Fruit fly (Drosophila melanogaster): ENCODE measurements around the gene Irk3.
A peak's percentile ranks its signal among the peaks of the same experiment; 100 is the strongest.

Gene Irk3

DNA sequence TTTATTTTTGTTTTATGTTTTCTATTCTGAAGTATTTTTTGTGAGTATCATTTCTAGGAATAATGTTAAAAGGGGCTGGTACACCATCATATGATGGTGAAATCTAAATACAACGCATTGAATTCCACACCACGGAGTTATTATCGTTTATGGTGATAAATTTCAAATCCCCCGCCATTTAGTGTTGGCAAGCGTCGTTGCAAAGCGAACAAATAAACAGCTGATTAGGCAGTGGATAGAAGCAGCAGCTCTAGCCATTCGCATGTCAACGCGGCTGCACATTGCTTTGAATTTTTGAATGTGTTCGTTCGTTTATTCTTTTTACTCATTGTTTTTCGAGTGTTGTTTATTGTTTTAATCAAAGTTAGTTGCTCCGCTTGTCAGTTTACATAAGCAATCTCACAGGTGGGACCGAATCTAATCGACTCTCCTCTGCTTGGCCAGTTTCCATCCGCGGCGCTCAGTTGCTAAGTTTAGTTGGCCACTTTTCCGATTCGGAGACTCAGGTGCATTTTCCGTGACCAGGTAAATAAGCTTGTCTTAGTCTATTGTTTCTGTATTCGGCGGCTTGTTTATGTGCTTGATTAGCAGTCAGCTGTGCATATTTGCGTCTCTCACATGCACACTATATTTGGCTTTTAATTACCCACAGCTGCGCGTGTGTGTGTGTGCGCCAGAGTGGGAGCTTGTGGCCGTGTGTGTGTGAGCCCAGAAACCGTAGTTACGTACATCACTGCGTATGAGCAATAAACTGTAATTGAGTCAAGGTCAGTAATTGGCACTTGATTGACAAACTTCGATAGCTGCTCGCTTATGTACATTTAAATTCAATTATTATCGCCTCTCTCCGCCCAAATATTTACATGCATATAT, 36.4 kb downstream of the Irk3 start, which contains the start of the genes Mst36Fa and CG31751 (continued):
- peak; percentile 45 for TF ChIP-seq CG2712 (tag; optimal IDR thresholded peaks at IDR 0.05)
- peak; percentile 33 for TF ChIP-seq ems (GFP tag; optimal IDR thresholded peaks at IDR 0.05)
- TF ChIP-seq Sin3A (optimal IDR thresholded peaks at IDR 0.05), result peak; percentile 43
- TF ChIP-seq fd102C (GFP tag; optimal IDR thresholded peaks at IDR 0.05), result no peak
- peak; percentile 68 for TF ChIP-seq Mad (GFP tag; optimal IDR thresholded peaks at IDR 0.05)
- peak; percentile 29; the same call in 1 of the 3 replicates for TF ChIP-seq Mrtf (GFP tag; IDR thresholded peaks at IDR 0.05)
- peak; percentile 74 for TF ChIP-seq danr (GFP tag; IDR thresholded peaks at IDR 0.05)
- 0 out of 2 replicates have a peak, but pooled peaks have one; percentile 30 for TF ChIP-seq CG11085 (GFP tag; IDR thresholded peaks at IDR 0.05)
- TF ChIP-seq MBD-R2 (GFP tag; IDR thresholded peaks at IDR 0.05), result peak; percentile 81
- TF ChIP-seq CG16813 (GFP tag; IDR thresholded peaks at IDR 0.05; ENCODE audit: partially characterized antibody), result no peak
- TF ChIP-seq Fer1 (GFP tag; optimal IDR thresholded peaks at IDR 0.05), result peak; percentile 92
- peak; percentile 60 for TF ChIP-seq nerfin-1 (tag; optimal IDR thresholded peaks at IDR 0.05)
- TF ChIP-seq Tbp (GFP tag; optimal IDR thresholded peaks at IDR 0.05), result no peak
- TF ChIP-seq her (GFP tag; optimal IDR thresholded peaks at IDR 0.05), result peak; percentile 80
- TF ChIP-seq CG13624 (GFP tag; optimal IDR thresholded peaks at IDR 0.05), result peak; percentile 75
- peak in 1 of 2 experiments; percentile 63 for TF ChIP-seq Hr78 (GFP tag; optimal IDR thresholded peaks at IDR 0.05)
- TF ChIP-seq ind (GFP tag; optimal IDR thresholded peaks at IDR 0.05), result peak; percentile 6
- peak; percentile 39; the same call in 2 of the 3 replicates for TF ChIP-seq H15 (GFP tag; IDR thresholded peaks at IDR 0.05)
- TF ChIP-seq CG4282 (GFP tag; optimal IDR thresholded peaks at IDR 0.05), result peak; percentile 71
- peak; percentile 35 for TF ChIP-seq tin (GFP tag; optimal IDR thresholded peaks at IDR 0.05)
- TF ChIP-seq abd-A (tag; optimal IDR thresholded peaks at IDR 0.05), result no peak
- TF ChIP-seq CG10654 (GFP tag; optimal IDR thresholded peaks at IDR 0.05), result peak; percentile 75
- TF ChIP-seq klu (GFP tag; IDR thresholded peaks at IDR 0.05), result no peak
- no peak for TF ChIP-seq hth (optimal IDR thresholded peaks at IDR 0.05)
- TF ChIP-seq CG14014 (GFP tag; IDR thresholded peaks at IDR 0.05), result peak; percentile 85; the same call in 1 of the 2 replicates
- peak; percentile 69 for TF ChIP-seq shn (GFP tag; optimal IDR thresholded peaks at IDR 0.05)
- TF ChIP-seq zen2 (GFP tag; IDR thresholded peaks at IDR 0.05; ENCODE audit: partially characterized antibody), result no peak
- peak; percentile 36 for TF ChIP-seq CG33557 (GFP tag; optimal IDR thresholded peaks at IDR 0.05)
- peak; percentile 88 for TF ChIP-seq Awh (GFP tag; IDR thresholded peaks at IDR 0.05)
- peak; percentile 9 for TF ChIP-seq Ssrp (tag; optimal IDR thresholded peaks at IDR 0.05)
- TF ChIP-seq Jarid2 (GFP tag; optimal IDR thresholded peaks at IDR 0.05), result no peak
- peak; percentile 37 for TF ChIP-seq trh (GFP tag; optimal IDR thresholded peaks at IDR 0.05)
- TF ChIP-seq Max (GFP tag; optimal IDR thresholded peaks at IDR 0.05), result peak; percentile 57
- TF ChIP-seq al (GFP tag; IDR thresholded peaks at IDR 0.05), result no peak
- TF ChIP-seq CG6254 (GFP tag; optimal IDR thresholded peaks at IDR 0.05), result peak; percentile 55
- peak; percentile 29 for TF ChIP-seq Sry-δ (GFP tag; optimal IDR thresholded peaks at IDR 0.05)
- TF ChIP-seq Side (GFP tag; optimal IDR thresholded peaks at IDR 0.05), result peak; percentile 75
- peak; percentile 7 for TF ChIP-seq CG15696 (tag; optimal IDR thresholded peaks at IDR 0.05)
- peak; percentile 90 for TF ChIP-seq CG10543 (GFP tag; optimal IDR thresholded peaks at IDR 0.05)
- TF ChIP-seq CG15479 (GFP tag; optimal IDR thresholded peaks at IDR 0.05), result no peak
- no peak; the same call in 2 of the 3 replicates for TF ChIP-seq Optix (GFP tag; IDR thresholded peaks at IDR 0.05)
- no peak for TF ChIP-seq CG42726 (GFP tag; IDR thresholded peaks at IDR 0.05; ENCODE audit: partially characterized antibody)
- TF ChIP-seq CG12155 (GFP tag; optimal IDR thresholded peaks at IDR 0.05), result peak; percentile 23
- peak; percentile 13 for TF ChIP-seq CG4820 (GFP tag; optimal IDR thresholded peaks at IDR 0.05)
- no peak for TF ChIP-seq lbe (GFP tag; optimal IDR thresholded peaks at IDR 0.05)
- no peak for TF ChIP-seq slp2 (GFP tag; optimal IDR thresholded peaks at IDR 0.05)
- no peak; the same call in 2 of the 3 replicates for TF ChIP-seq CG17361 (GFP tag; IDR thresholded peaks at IDR 0.05)
- TF ChIP-seq CG14667 (GFP tag; IDR thresholded peaks at IDR 0.05), result no peak
- TF ChIP-seq seq (GFP tag; IDR thresholded peaks at IDR 0.05), result peak; percentile 77

Measured in whole organism, embryonic.